Fruit fly (Drosophila melanogaster) whole organism, wandering third instar larva: ENCODE measurements around the gene Gale.

Source experiments
- Abd-B ChIP-seq: fragments of >200 bp; optimal IDR thresholded peaks from 2 replicates; lab custom pipeline; 2017; ENCODE audit warnings: missing biosample characterization, missing genetic modification characterization
- CG32264 ChIP-seq: fragments of 200-800 bp; sonication (Bioruptor generic); optimal IDR thresholded peaks from 2 replicates; lab custom pipeline; 2016; ENCODE audit warnings: missing biosample characterization, missing genetic modification characterization
- CG9705 ChIP-seq: fragments of 200-800 bp; sonication (Bioruptor generic); optimal IDR thresholded peaks from 2 replicates; lab custom pipeline; 2018; ENCODE audit warnings: missing biosample characterization, mild to moderate bottlenecking, missing genetic modification characterization
- CrebA ChIP-seq: fragments of 200-800 bp; sonication (Bioruptor generic); optimal IDR thresholded peaks from 2 replicates; lab custom pipeline; 2016; ENCODE audit warnings: missing biosample characterization, mild to moderate bottlenecking, missing genetic modification characterization, borderline replicate concordance
- Dfd ChIP-seq: fragments of >200 bp; optimal IDR thresholded peaks from 2 replicates; lab custom pipeline; 2017; ENCODE audit warnings: missing biosample characterization, missing genetic modification characterization
- Dif ChIP-seq: fragments of 200-275, 200-300 bp; sonication (Bioruptor generic); optimal IDR thresholded peaks from 2 replicates; lab custom pipeline; 2018; ENCODE audit warnings: missing biosample characterization, missing genetic modification characterization; ENCODE audit not compliant: partially characterized antibody
- GATAd ChIP-seq: sonication (Bioruptor generic); optimal IDR thresholded peaks from 2 replicates; lab custom pipeline; 2016; ENCODE audit warnings: missing biosample characterization, missing genetic modification characterization
- HLH106 ChIP-seq: fragments of 200-800 bp; optimal IDR thresholded peaks from 3 replicates; lab custom pipeline; 2019; ENCODE audit warnings: missing biosample characterization, mild to moderate bottlenecking, missing genetic modification characterization, moderate library complexity
- Hnf4 ChIP-seq: fragments of 200-800 bp; sonication (Bioruptor generic); optimal IDR thresholded peaks from 2 replicates; lab custom pipeline; 2016; ENCODE audit warnings: missing biosample characterization, mild to moderate bottlenecking, missing genetic modification characterization
- Hr78 ChIP-seq: fragments of >200 bp; optimal IDR thresholded peaks from 2 replicates; lab custom pipeline; 2017; ENCODE audit warnings: missing biosample characterization, missing genetic modification characterization
- Hr83 ChIP-seq: fragments of 200-300 bp; sonication (Bioruptor generic); optimal IDR thresholded peaks from 2 replicates; lab custom pipeline; 2016; ENCODE audit warnings: missing biosample characterization, mild to moderate bottlenecking, missing genetic modification characterization, moderate library complexity; ENCODE audit not compliant: poor library complexity, severe bottlenecking
- Jra ChIP-seq: sonication (Bioruptor generic); optimal IDR thresholded peaks from 2 replicates; lab custom pipeline; 2016; ENCODE audit warnings: missing biosample characterization, missing genetic modification characterization
- Mio ChIP-seq: sonication (Bioruptor generic); optimal IDR thresholded peaks from 2 replicates; lab custom pipeline; 2016; ENCODE audit warnings: missing biosample characterization, missing genetic modification characterization
- Myc ChIP-seq: fragments of >200 bp; optimal IDR thresholded peaks from 2 replicates; lab custom pipeline; 2017
- N ChIP-seq: fragments of >200 bp; optimal IDR thresholded peaks from 2 replicates; lab custom pipeline; 2018; ENCODE audit warnings: missing biosample characterization, missing external identifiers, missing genetic modification characterization
- OdsH ChIP-seq: fragments of 200-800 bp; sonication (Bioruptor generic); optimal IDR thresholded peaks from 2 replicates; lab custom pipeline; 2016; ENCODE audit warnings: missing biosample characterization, mild to moderate bottlenecking, missing genetic modification characterization
- Rel ChIP-seq, 2 experiments: fragments of 200-800 bp; sonication (Bioruptor generic) in 1 of 2; optimal IDR thresholded peaks; 2 replicates in 1 of 2; 3 replicates in 1 of 2; lab custom pipeline; 2016 to 2019; ENCODE audit warnings: mild to moderate bottlenecking in 2 of 2, missing biosample characterization in 2 of 2, missing genetic modification characterization in 2 of 2, moderate library complexity in 1 of 2
- Sp1 ChIP-seq: fragments of 200-800 bp; sonication (Bioruptor generic); optimal IDR thresholded peaks from 3 replicates; lab custom pipeline; 2019; ENCODE audit warnings: missing biosample characterization, mild to moderate bottlenecking, missing genetic modification characterization, moderate library complexity
- Vsx2 ChIP-seq: fragments of 200-300, 225-300 bp; sonication (Bioruptor generic); optimal IDR thresholded peaks from 2 replicates; lab custom pipeline; 2018; ENCODE audit warnings: missing biosample characterization, missing genetic modification characterization; ENCODE audit not compliant: partially characterized antibody
- br ChIP-seq: fragments of 200-800 bp; sonication (Bioruptor generic); optimal IDR thresholded peaks from 2 replicates; lab custom pipeline; 2016; ENCODE audit warnings: missing biosample characterization, missing genetic modification characterization
- brk ChIP-seq: fragments of 200-800 bp; sonication (Bioruptor generic); optimal IDR thresholded peaks from 2 replicates; lab custom pipeline; 2016; ENCODE audit warnings: missing biosample characterization, mild to moderate bottlenecking, missing genetic modification characterization
- dl ChIP-seq, 2 experiments: fragments of 175-275, 200-275 bp in 1 of 2; fragments of 200-275 bp in 1 of 2; sonication (Bioruptor generic); optimal IDR thresholded peaks; lab custom pipeline; 2018; ENCODE audit warnings: mild to moderate bottlenecking in 2 of 2, missing biosample characterization in 2 of 2, missing genetic modification characterization in 2 of 2, moderate library complexity in 2 of 2; ENCODE audit not compliant: partially characterized antibody in 2 of 2, insufficient read depth in 1 of 2
- dmrt93B ChIP-seq: fragments of 200-800 bp; sonication (Bioruptor generic); optimal IDR thresholded peaks from 2 replicates; lab custom pipeline; 2018; ENCODE audit warnings: missing biosample characterization, mild to moderate bottlenecking, missing genetic modification characterization
- dsf ChIP-seq: sonication (Bioruptor generic); optimal IDR thresholded peaks from 2 replicates; lab custom pipeline; 2016; ENCODE audit warnings: missing biosample characterization, missing genetic modification characterization, borderline replicate concordance
- ey ChIP-seq: fragments of 200-800 bp; sonication (Bioruptor generic); optimal IDR thresholded peaks from 2 replicates; lab custom pipeline; 2016; ENCODE audit warnings: missing biosample characterization, missing genetic modification characterization
- foxo ChIP-seq, 2 experiments: fragments of 200-800 bp; sonication (Bioruptor generic); optimal IDR thresholded peaks; 2 replicates in 1 of 2; 3 replicates in 1 of 2; lab custom pipeline; 2016 to 2017; ENCODE audit warnings: missing biosample characterization in 2 of 2, missing genetic modification characterization in 2 of 2
- fru ChIP-seq: fragments of 200-800 bp; sonication (Bioruptor generic); optimal IDR thresholded peaks from 3 replicates; lab custom pipeline; 2016; ENCODE audit warnings: missing biosample characterization, mild to moderate bottlenecking, missing genetic modification characterization
- h ChIP-seq: fragments of 200-800 bp; sonication (Bioruptor generic); optimal IDR thresholded peaks from 3 replicates; lab custom pipeline; 2016; ENCODE audit warnings: missing biosample characterization, mild to moderate bottlenecking, missing genetic modification characterization
- jim ChIP-seq: fragments of 175-275, 200-325 bp; sonication (Bioruptor generic); optimal IDR thresholded peaks from 2 replicates; lab custom pipeline; 2016; ENCODE audit warnings: missing biosample characterization, mild to moderate bottlenecking, missing genetic modification characterization
- lola ChIP-seq: fragments of >200 bp; optimal IDR thresholded peaks from 2 replicates; lab custom pipeline; 2017; ENCODE audit warnings: missing biosample characterization, missing genetic modification characterization
- pan ChIP-seq: fragments of >200 bp; optimal IDR thresholded peaks from 2 replicates; lab custom pipeline; 2017
- psq ChIP-seq: fragments of 200-800 bp; sonication (Bioruptor generic); optimal IDR thresholded peaks from 3 replicates; lab custom pipeline; 2017; ENCODE audit warnings: missing biosample characterization, mild to moderate bottlenecking, missing genetic modification characterization, moderate library complexity
- rgr ChIP-seq: fragments of 200-800 bp; sonication (Bioruptor generic); optimal IDR thresholded peaks from 3 replicates; lab custom pipeline; 2016; ENCODE audit warnings: missing biosample characterization, mild to moderate bottlenecking, missing genetic modification characterization
- sage ChIP-seq: fragments of 200-800 bp; sonication (Bioruptor generic); optimal IDR thresholded peaks from 2 replicates; lab custom pipeline; 2016; ENCODE audit warnings: missing biosample characterization, mild to moderate bottlenecking, missing genetic modification characterization
- sv ChIP-seq: fragments of 200-800 bp; sonication (Bioruptor generic); optimal IDR thresholded peaks from 3 replicates; lab custom pipeline; 2016; ENCODE audit warnings: missing biosample characterization, missing genetic modification characterization
- tai ChIP-seq: sonication (Bioruptor generic); optimal IDR thresholded peaks from 2 replicates; lab custom pipeline; 2016; ENCODE audit warnings: missing biosample characterization, missing genetic modification characterization
- usp ChIP-seq: fragments of >200 bp; optimal IDR thresholded peaks from 2 replicates; lab custom pipeline; 2017; ENCODE audit warnings: missing biosample characterization, missing genetic modification characterization
- woc ChIP-seq: sonication (Bioruptor generic); optimal IDR thresholded peaks from 2 replicates; lab custom pipeline; 2016; ENCODE audit warnings: missing biosample characterization, mild to moderate bottlenecking, missing genetic modification characterization

The Gale gene

DNA sequence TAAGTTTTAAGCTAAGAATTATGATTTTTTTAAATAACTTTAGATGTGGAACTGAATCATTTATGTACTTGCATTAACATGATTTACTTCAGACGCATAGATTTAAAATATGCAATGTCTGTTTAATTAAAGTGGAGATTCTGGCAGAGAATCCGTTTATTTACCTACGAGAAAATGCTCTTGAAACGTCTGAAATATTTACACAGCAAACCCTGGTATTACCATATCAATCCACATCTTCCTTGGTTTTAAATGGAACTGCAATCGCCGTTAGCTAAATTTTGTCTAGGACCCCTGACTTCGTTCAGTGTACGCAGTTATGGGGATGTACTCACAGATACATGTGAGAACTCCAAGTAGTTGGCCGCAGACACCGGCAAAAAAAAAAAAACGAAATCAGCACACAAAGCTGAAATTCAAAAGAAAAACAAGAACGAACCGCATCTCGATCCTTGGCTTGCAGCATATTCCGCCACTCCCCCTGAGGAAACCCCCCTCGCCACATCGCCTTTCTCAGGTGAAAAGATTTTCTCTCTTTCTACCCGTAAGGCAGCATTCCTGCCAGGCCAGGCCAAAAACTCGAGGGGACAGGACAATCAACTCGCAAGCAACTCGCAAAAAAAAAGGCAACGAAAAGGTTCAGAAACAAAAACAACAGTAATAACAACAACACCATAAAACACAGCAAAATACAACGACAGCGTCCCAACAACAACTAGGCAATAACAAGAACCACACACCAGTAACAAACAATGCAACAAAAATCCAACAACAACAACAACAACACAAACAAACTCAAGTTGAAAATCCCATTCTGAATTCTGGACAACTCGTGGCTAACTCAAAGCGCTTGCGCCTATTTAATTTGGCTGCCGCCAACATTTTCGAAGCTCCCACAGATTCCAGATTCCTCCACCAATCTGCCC, 29.7 kb upstream of the Gale start (continued):
- peak; percentile 72 for TF ChIP-seq Jra (GFP tag; lab: Kevin White, UChicago)
- TF ChIP-seq GATAd (GFP tag; lab: Kevin White, UChicago) = no peak
- no peak for TF ChIP-seq Hr83
- TF ChIP-seq Abd-B (GFP tag; lab: Kevin White, UChicago) = no peak
- peak; percentile 48 for TF ChIP-seq CrebA (GFP tag; lab: Kevin White, UChicago)
- no peak for TF ChIP-seq Myc (lab: Kevin White, UChicago)
- peak; percentile 81 for TF ChIP-seq Vsx2 (GFP tag; lab: Kevin White, UChicago)
- peak; percentile 93 for TF ChIP-seq HLH106
- no peak for TF ChIP-seq Mio (GFP tag; lab: Kevin White, UChicago)
- peak; percentile 47 for TF ChIP-seq Dif (GFP tag; lab: Kevin White, UChicago)

DNA sequence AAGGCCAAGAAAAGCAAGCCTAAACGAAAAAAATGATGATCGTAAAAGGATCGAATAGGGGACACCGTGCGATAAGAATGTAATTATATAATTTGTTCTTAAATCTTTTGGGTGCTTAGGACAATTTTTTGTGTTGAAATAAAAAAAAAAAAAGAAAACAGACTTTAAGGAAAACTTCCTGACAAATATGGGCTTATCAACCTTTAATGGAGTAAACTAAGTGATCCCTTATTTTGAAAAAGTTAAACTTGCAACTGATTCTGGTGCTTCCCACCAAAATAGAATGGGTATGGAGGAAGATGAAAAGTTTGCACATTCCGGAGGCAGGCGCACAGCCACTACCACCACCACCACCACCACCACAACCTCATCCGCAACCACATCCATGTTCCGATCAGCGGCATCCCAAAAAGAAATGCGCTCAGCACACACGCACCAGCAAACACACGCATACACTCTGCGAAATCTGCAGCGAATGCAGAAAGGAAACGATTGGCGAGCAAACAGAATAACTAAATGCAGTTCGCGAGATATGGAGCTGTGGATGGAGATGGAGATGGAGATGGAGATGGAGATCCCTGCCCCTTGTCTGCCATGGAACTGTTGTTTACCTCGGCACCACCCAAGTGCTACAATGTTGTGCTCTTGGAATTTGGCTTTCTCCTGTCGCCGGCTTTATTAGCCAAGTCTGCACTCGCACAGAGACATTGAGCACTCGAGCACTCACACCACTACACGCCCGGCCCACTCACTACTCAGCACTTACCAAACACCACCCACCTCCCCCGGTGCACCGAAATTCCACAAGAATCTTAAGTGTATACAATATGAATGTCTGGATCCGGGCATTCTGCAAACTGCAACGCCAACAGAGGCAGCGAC, 28.7 kb upstream of the Gale start:
- TF ChIP-seq ey (GFP tag; lab: Kevin White, UChicago) (peak; percentile 91), Dfd (GFP tag; lab: Kevin White, UChicago) (no peak), pan (lab: Kevin White, UChicago) (peak; percentile 54), CrebA (GFP tag; lab: Kevin White, UChicago) (peak; percentile 30), foxo (GFP tag; optimal IDR thresholded peaks at IDR 0.05; lab: Kevin White, UChicago) (peak in 1 of 2 experiments; percentile 87), Rel (GFP tag; optimal IDR thresholded peaks at IDR 0.05; lab: Kevin White, UChicago) (no peak), Rel (tag; optimal IDR thresholded peaks at IDR 0.05; lab: Kevin White, UChicago) (no peak), Vsx2 (GFP tag; lab: Kevin White, UChicago) (peak; percentile 55), CG32264 (GFP tag; lab: Kevin White, UChicago) (peak; percentile 22), jim (GFP tag; lab: Kevin White, UChicago) (no peak), woc (GFP tag; lab: Kevin White, UChicago) (peak; percentile 85), h (GFP tag; lab: Kevin White, UChicago) (peak; percentile 92), br (GFP tag; lab: Kevin White, UChicago) (peak; percentile 86), Hnf4 (peak; percentile 73), usp (GFP tag; lab: Kevin White, UChicago) (no peak), dsf (peak; percentile 3), dmrt93B (peak; percentile 77), brk (GFP tag; lab: Kevin White, UChicago) (peak; percentile 53), N (no peak), HLH106 (peak; percentile 64), GATAd (GFP tag; lab: Kevin White, UChicago) (no peak), Dif (GFP tag; lab: Kevin White, UChicago) (no peak), Hr83 (no peak), fru (GFP tag; lab: Kevin White, UChicago) (peak; percentile 83), sage (GFP tag; lab: Kevin White, UChicago) (peak; percentile 62), dl (GFP tag; optimal IDR thresholded peaks at IDR 0.05; lab: Kevin White, UChicago; ENCODE audit: insufficient read depth in 1 of 2, partially characterized antibody in 2 of 2) (no peak), CG9705 (no peak), Mio (GFP tag; lab: Kevin White, UChicago) (no peak), Hr78 (no peak), Abd-B (GFP tag; lab: Kevin White, UChicago) (no peak), rgr (GFP tag; lab: Kevin White, UChicago) (peak; percentile 86), Sp1 (GFP tag; lab: Kevin White, UChicago) (peak; percentile 78), lola (GFP tag; lab: Kevin White, UChicago) (no peak), Myc (lab: Kevin White, UChicago) (no peak), Jra (GFP tag; lab: Kevin White, UChicago) (peak; percentile 1), sv (GFP tag; lab: Kevin White, UChicago) (no peak), tai (peak; percentile 58), OdsH (GFP tag; lab: Kevin White, UChicago) (peak; percentile 87), psq (GFP tag; lab: Kevin White, UChicago) (peak; percentile 77)
